Worm (Caenorhabditis elegans) whole organism, mixed stage, embryonic: Measurements from ENCODE around the gene hrg-3.

Experiments
- ceh-43 ChIP-seq: fragments of 200-800 bp; sonication (Bioruptor generic); optimal IDR thresholded peaks from 2 replicates; lab custom pipeline; 2018; ENCODE audit warnings: mild to moderate bottlenecking, missing genetic modification characterization, moderate library complexity, missing compliant biosample characterization
- ceh-83 ChIP-seq: fragments of 200-800 bp; sonication (Bioruptor generic); optimal IDR thresholded peaks from 2 replicates; lab custom pipeline; 2018; ENCODE audit warnings: mild to moderate bottlenecking, missing genetic modification characterization, missing compliant biosample characterization
- mab-5 ChIP-seq: fragments of 150-350 bp; optimal IDR thresholded peaks from 2 replicates; lab custom pipeline; 2014; ENCODE audit warnings: missing biosample characterization, missing genetic modification characterization
- mls-2 ChIP-seq: sonication (generic microtip); optimal IDR thresholded peaks from 2 replicates; lab custom pipeline; 2016; ENCODE audit warnings: mild to moderate bottlenecking, missing genetic modification characterization, moderate library complexity, missing compliant biosample characterization
- nhr-12 ChIP-seq: fragments of 150-350 bp; optimal IDR thresholded peaks from 2 replicates; lab custom pipeline; 2014; ENCODE audit warnings: missing biosample characterization, missing genetic modification characterization
- nhr-28 ChIP-seq: fragments of 150-350 bp; optimal IDR thresholded peaks from 2 replicates; lab custom pipeline; 2014; ENCODE audit warnings: missing biosample characterization, missing genetic modification characterization
- nhr-76 ChIP-seq: sonication (generic microtip); optimal IDR thresholded peaks from 2 replicates; lab custom pipeline; 2017; ENCODE audit warnings: missing biosample characterization, missing genetic modification characterization
- pha-4 ChIP-seq: fragments of 150-350 bp; optimal IDR thresholded peaks from 2 replicates; lab custom pipeline; 2018; ENCODE audit warnings: missing biosample characterization, missing genetic modification reagents, missing genetic modification characterization
- snpc-4 ChIP-seq: fragments of 150-350 bp; optimal IDR thresholded peaks from 2 replicates; lab custom pipeline; 2014; ENCODE audit warnings: missing biosample characterization, missing genetic modification characterization
- unc-39 ChIP-seq: fragments of 150-350 bp; optimal IDR thresholded peaks from 2 replicates; lab custom pipeline; 2014; ENCODE audit warnings: missing biosample characterization, missing genetic modification characterization
- unc-62 ChIP-seq: fragments of 150-350 bp; optimal IDR thresholded peaks from 2 replicates; lab custom pipeline; 2014; ENCODE audit warnings: missing biosample characterization, missing genetic modification reagents, missing genetic modification characterization

DNA sequence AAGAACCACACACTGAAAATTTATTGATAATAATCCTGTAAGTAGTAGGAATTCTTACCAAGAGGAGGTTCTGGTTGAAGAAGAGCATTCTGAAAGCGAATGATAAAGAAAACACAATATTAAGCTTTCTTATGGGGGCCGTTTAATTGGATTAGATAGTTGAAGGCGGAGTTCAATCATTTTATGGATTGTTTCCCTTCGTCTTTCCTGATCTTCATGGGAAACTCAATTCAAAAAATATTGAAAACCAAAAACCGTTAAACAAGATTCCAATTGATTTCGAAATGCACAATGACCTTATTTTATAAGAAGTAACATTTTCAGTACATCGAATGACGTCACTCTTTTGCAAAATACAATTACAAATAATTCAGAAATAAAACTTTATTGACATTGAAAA is 42.8 kb downstream of the hrg-3 start, which contains the start of gene F46B6.13:
- TF ChIP-seq nhr-12 (tag; lab: Kevin White, UChicago): no peak
- no peak for TF ChIP-seq pha-4 (tag; lab: Kevin White, UChicago)
- no peak for TF ChIP-seq ceh-83 (GFP tag; lab: Kevin White, UChicago)
- no peak for TF ChIP-seq mab-5 (tag; lab: Kevin White, UChicago)
- TF ChIP-seq mls-2 (tag; lab: Kevin White, UChicago): no peak
- no peak for TF ChIP-seq snpc-4 (tag; lab: Kevin White, UChicago)
- TF ChIP-seq nhr-76: no peak
- no peak for TF ChIP-seq nhr-28
- no peak for TF ChIP-seq unc-62
- no peak for TF ChIP-seq ceh-43 (GFP tag; lab: Kevin White, UChicago)
- TF ChIP-seq unc-39: no peak
